Fruit fly (Drosophila melanogaster): ENCODE data around the gene mthl11.

dm6 chr3R:10421167-10421566 is 20.3 kb downstream of the mthl11 start:
- TF ChIP-seq CrebA (GFP tag; optimal IDR thresholded peaks at IDR 0.05; ENCODE audit: borderline replicate concordance) (no peak), jim (GFP tag; optimal IDR thresholded peaks at IDR 0.05) (no peak), Dif (GFP tag; optimal IDR thresholded peaks at IDR 0.05; ENCODE audit: partially characterized antibody) (no peak), Mio (GFP tag; optimal IDR thresholded peaks at IDR 0.05) (no peak), fru (GFP tag; optimal IDR thresholded peaks at IDR 0.05) (no peak), dl (GFP tag; optimal IDR thresholded peaks at IDR 0.05; ENCODE audit: insufficient read depth in 1 of 2, partially characterized antibody in 2 of 2) (no peak), pan (optimal IDR thresholded peaks at IDR 0.05) (no peak), GATAd (GFP tag; optimal IDR thresholded peaks at IDR 0.05) (no peak)
